Worm (Caenorhabditis elegans) whole organism, L2 larva: ENCODE measurements around the gene sars-1.
A peak's percentile ranks its signal among the peaks of the same experiment; 100 is the strongest.

Experiments used
- aly-2 ChIP-seq: fragments of 150-350 bp; optimal IDR thresholded peaks from 2 replicates; lab custom pipeline; 2014; ENCODE audit warnings: missing biosample characterization, missing genetic modification characterization
- ama-1 ChIP-seq: fragments of 150-350 bp; optimal IDR thresholded peaks from 2 replicates; lab custom pipeline; 2018; ENCODE audit warnings: inconsistent platforms
- ceh-82 ChIP-seq: fragments of 150-350 bp; optimal IDR thresholded peaks from 2 replicates; lab custom pipeline; 2014; ENCODE audit warnings: missing biosample characterization, missing genetic modification characterization
- elt-1 ChIP-seq: fragments of 150-350 bp; optimal IDR thresholded peaks from 2 replicates; lab custom pipeline; 2014; ENCODE audit warnings: missing biosample characterization, missing genetic modification characterization
- elt-3 ChIP-seq: sonication (generic microtip); optimal IDR thresholded peaks from 2 replicates; lab custom pipeline; 2017; ENCODE audit warnings: missing biosample characterization, missing genetic modification characterization
- fos-1 ChIP-seq: fragments of 150-350 bp; optimal IDR thresholded peaks from 2 replicates; lab custom pipeline; 2014; ENCODE audit warnings: missing biosample characterization, missing genetic modification characterization
- mdl-1 ChIP-seq, 2 experiments: fragments of 150-350 bp in 1 of 2; sonication (generic microtip) in 1 of 2; optimal IDR thresholded peaks; 2 replicates each; lab custom pipeline; 2017; ENCODE audit warnings: missing biosample characterization in 2 of 2, missing genetic modification characterization in 2 of 2
- nhr-11 ChIP-seq: fragments of 150-350 bp; optimal IDR thresholded peaks from 2 replicates; lab custom pipeline; 2014; ENCODE audit warnings: missing biosample characterization, missing genetic modification characterization
- nhr-129 ChIP-seq: fragments of 150-350 bp; optimal IDR thresholded peaks from 2 replicates; lab custom pipeline; 2014; ENCODE audit warnings: missing biosample characterization, missing genetic modification characterization
- nhr-77 ChIP-seq: fragments of 150-350 bp; optimal IDR thresholded peaks from 2 replicates; lab custom pipeline; 2014; ENCODE audit warnings: missing biosample characterization, missing genetic modification characterization
- skn-1 ChIP-seq: sonication (generic microtip); optimal IDR thresholded peaks from 2 replicates; lab custom pipeline; 2017; ENCODE audit warnings: missing biosample characterization, missing genetic modification characterization
- snpc-4 ChIP-seq: fragments of 150-350 bp; optimal IDR thresholded peaks from 2 replicates; lab custom pipeline; 2014; ENCODE audit warnings: missing biosample characterization, missing genetic modification characterization
- unc-62 ChIP-seq: fragments of 150-350 bp; optimal IDR thresholded peaks from 2 replicates; lab custom pipeline; 2014; ENCODE audit warnings: missing biosample characterization, missing genetic modification reagents, missing genetic modification characterization
- ztf-4 ChIP-seq: fragments of 150-350 bp; optimal IDR thresholded peaks from 2 replicates; lab custom pipeline; 2014; ENCODE audit warnings: missing biosample characterization, missing genetic modification characterization

DNA sequence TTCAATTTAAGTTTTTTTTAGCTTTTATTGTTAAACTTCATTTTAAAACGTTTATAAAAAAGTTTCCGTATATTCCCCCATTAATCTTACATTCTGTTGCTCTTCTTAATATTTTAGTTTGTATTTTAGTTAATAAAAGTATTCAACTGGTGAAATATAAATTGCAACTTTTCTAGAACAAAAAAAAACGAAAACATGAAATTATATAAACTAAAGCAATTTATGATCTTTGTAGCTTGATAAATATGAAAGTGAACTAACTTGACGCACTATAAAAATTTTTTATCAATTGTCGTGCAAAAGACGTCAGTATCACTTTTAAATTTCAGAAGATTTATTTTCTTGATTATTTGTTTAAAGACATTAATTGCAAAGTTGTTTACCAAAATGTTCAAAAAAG is 14.1 kb downstream of the sars-1 start, which contains the start of gene F44D12.2:
- no peak for TF ChIP-seq snpc-4 (tag; lab: Kevin White, UChicago)
- no peak for TF ChIP-seq aly-2 (tag; lab: Kevin White, UChicago)
- TF ChIP-seq elt-1 (tag; lab: Kevin White, UChicago) = no peak
- no peak for TF ChIP-seq skn-1
- TF ChIP-seq nhr-11 (tag; lab: Kevin White, UChicago) = no peak
- TF ChIP-seq mdl-1 (tag; optimal IDR thresholded peaks at IDR 0.05; lab: Kevin White, UChicago) = no peak
- no peak for TF ChIP-seq unc-62 (GFP tag; lab: Kevin White, UChicago)
- TF ChIP-seq ceh-82 (tag; lab: Kevin White, UChicago) = no peak
- TF ChIP-seq elt-3 (tag; lab: Kevin White, UChicago) = no peak
- no peak for TF ChIP-seq nhr-77 (tag; lab: Kevin White, UChicago)
- no peak for TF ChIP-seq ztf-4 (tag; lab: Kevin White, UChicago)
- TF ChIP-seq ama-1 (lab: Kevin White, UChicago) = no peak
- TF ChIP-seq fos-1 (tag; lab: Kevin White, UChicago) = peak; percentile 7
- TF ChIP-seq nhr-129 = no peak
